Worm (Caenorhabditis elegans) whole organism, early embryonic: ENCODE measurements around the gene Y69A2AR.16.

Experiments
- F13C5.2 ChIP-seq: sonication (generic microtip); optimal IDR thresholded peaks from 2 replicates; lab custom pipeline; 2017; ENCODE audit warnings: mild to moderate bottlenecking, missing genetic modification characterization, inconsistent platforms, missing compliant biosample characterization
- aly-1 ChIP-seq: sonication (generic microtip); optimal IDR thresholded peaks from 2 replicates; lab custom pipeline; 2016; ENCODE audit warnings: missing genetic modification characterization, missing compliant biosample characterization
- ama-1 ChIP-seq: fragments of 150-350 bp; optimal IDR thresholded peaks from 2 replicates; lab custom pipeline; 2014
- ceh-13 ChIP-seq: fragments of 200-800 bp; sonication (Bioruptor generic); optimal IDR thresholded peaks from 2 replicates; lab custom pipeline; 2018; ENCODE audit warnings: mild to moderate bottlenecking, missing genetic modification characterization, missing compliant biosample characterization
- ceh-36 ChIP-seq: sonication (generic microtip); optimal IDR thresholded peaks from 2 replicates; lab custom pipeline; 2016; ENCODE audit warnings: missing genetic modification characterization, inconsistent platforms, missing compliant biosample characterization
- flt-1 ChIP-seq: fragments of 200-800 bp; sonication (Bioruptor generic); IDR thresholded peaks from 2 replicates; pipeline ENCODE4 v1.3.6; 2022; ENCODE audit warnings: missing genetic modification characterization, missing compliant biosample characterization
- hmbx-1 ChIP-seq: sonication (generic microtip); optimal IDR thresholded peaks from 2 replicates; lab custom pipeline; 2016; ENCODE audit warnings: mild to moderate bottlenecking, missing genetic modification characterization, missing compliant biosample characterization
- hmg-4 ChIP-seq: fragments of 200-800 bp; sonication (Bioruptor generic); optimal IDR thresholded peaks from 2 replicates; lab custom pipeline; 2018; ENCODE audit warnings: mild to moderate bottlenecking, missing genetic modification characterization, missing compliant biosample characterization
- hnd-1 ChIP-seq: sonication (generic microtip); optimal IDR thresholded peaks from 2 replicates; lab custom pipeline; 2016; ENCODE audit warnings: missing genetic modification characterization, missing compliant biosample characterization
- scrt-1 ChIP-seq: fragments of 200-800 bp; sonication (Bioruptor generic); IDR thresholded peaks from 2 replicates; pipeline ENCODE4 v1.3.6; 2022; ENCODE audit warnings: missing genetic modification characterization, missing compliant biosample characterization
- tra-4 ChIP-seq: sonication (generic microtip); optimal IDR thresholded peaks from 2 replicates; lab custom pipeline; 2017; ENCODE audit warnings: missing genetic modification characterization, missing compliant biosample characterization

ce11 chrIV:2461396-2461795 lies 36.2 kb upstream of the Y69A2AR.16 start:
- TF ChIP-seq ceh-36 (tag; lab: Kevin White, UChicago) (no peak), hmg-4 (GFP tag; lab: Kevin White, UChicago) (no peak), ceh-13 (no peak), aly-1 (tag; lab: Kevin White, UChicago) (no peak), ama-1 (lab: Kevin White, UChicago) (no peak), hnd-1 (no peak), flt-1 (GFP tag; lab: Robert Waterston, UW) (no peak), tra-4 (no peak), hmbx-1 (tag; lab: Kevin White, UChicago) (no peak), F13C5.2 (tag; lab: Kevin White, UChicago) (no peak), scrt-1 (no peak)
